Fruit fly (Drosophila melanogaster) whole organism, embryonic: ENCODE measurements around the gene CCT3.

ENCODE experiments used
- CG10979 ChIP-seq: fragments of 200-800 bp; sonication (Bioruptor generic); optimal IDR thresholded peaks from 2 replicates; lab custom pipeline; 2018; ENCODE audit warnings: missing biosample characterization, mild to moderate bottlenecking, missing genetic modification characterization, moderate library complexity
- CG14860 ChIP-seq: fragments of 200-800 bp; sonication (Bioruptor generic); IDR thresholded peaks from 3 replicates; pipeline ENCODE4 v1.3.6; 2022; ENCODE audit warnings: missing biosample characterization, missing genetic modification characterization; ENCODE audit not compliant: partially characterized antibody
- CG31365 ChIP-seq: fragments of 200-800 bp; sonication (Bioruptor generic); optimal IDR thresholded peaks from 2 replicates; lab custom pipeline; 2018; ENCODE audit warnings: missing biosample characterization, mild to moderate bottlenecking, missing genetic modification characterization
- CG4617 ChIP-seq: fragments of 200-800 bp; sonication (Bioruptor generic); optimal IDR thresholded peaks from 3 replicates; lab custom pipeline; 2016; ENCODE audit warnings: missing biosample characterization, missing genetic modification characterization, borderline replicate concordance
- CG8359 ChIP-seq: fragments of 200-800 bp; sonication (Bioruptor generic); optimal IDR thresholded peaks from 2 replicates; lab custom pipeline; 2017; ENCODE audit warnings: missing biosample characterization, mild to moderate bottlenecking, missing genetic modification characterization, borderline replicate concordance
- CG9437 ChIP-seq: fragments of 200-800 bp; sonication (Bioruptor generic); optimal IDR thresholded peaks from 2 replicates; lab custom pipeline; 2018; ENCODE audit warnings: missing biosample characterization, mild to moderate bottlenecking, missing genetic modification characterization
- Jarid2 ChIP-seq: fragments of 200-800 bp; sonication (Bioruptor generic); optimal IDR thresholded peaks from 3 replicates; lab custom pipeline; 2017; ENCODE audit warnings: mild to moderate bottlenecking, missing biosample characterization, missing genetic modification reagents, missing genetic modification characterization
- Myb ChIP-seq: fragments of 200-800 bp; sonication (Bioruptor generic); optimal IDR thresholded peaks from 2 replicates; lab custom pipeline; 2016; ENCODE audit warnings: missing biosample characterization, missing genetic modification characterization
- Optix ChIP-seq: fragments of 200-800 bp; sonication (Bioruptor generic); IDR thresholded peaks from 3 replicates; pipeline ENCODE4 v1.3.6; 2022; ENCODE audit warnings: missing biosample characterization, missing genetic modification characterization
- en ChIP-seq: fragments of 200-800 bp; sonication (Bioruptor generic); optimal IDR thresholded peaks from 2 replicates; lab custom pipeline; 2016; ENCODE audit warnings: missing biosample characterization, missing genetic modification characterization
- kah ChIP-seq: fragments of 200-800 bp; sonication (Bioruptor generic); optimal IDR thresholded peaks from 2 replicates; lab custom pipeline; 2018; ENCODE audit warnings: missing biosample characterization, mild to moderate bottlenecking, missing genetic modification characterization
- row ChIP-seq: fragments of 200-800 bp; sonication (Bioruptor generic); IDR thresholded peaks from 3 replicates; pipeline ENCODE4 v1.3.6; 2022; ENCODE audit warnings: missing biosample characterization, missing genetic modification characterization
- ttk ChIP-seq: fragments of 200-800 bp; sonication (Bioruptor generic); IDR thresholded peaks from 2 replicates; pipeline ENCODE4 v2.1.2; 2022; ENCODE audit warnings: missing biosample characterization, missing genetic modification characterization
- wdn ChIP-seq: fragments of 200-800 bp; sonication (Bioruptor generic); IDR thresholded peaks from 2 replicates; pipeline ENCODE4 v1.3.6; 2022; ENCODE audit warnings: missing biosample characterization, missing genetic modification characterization

DNA sequence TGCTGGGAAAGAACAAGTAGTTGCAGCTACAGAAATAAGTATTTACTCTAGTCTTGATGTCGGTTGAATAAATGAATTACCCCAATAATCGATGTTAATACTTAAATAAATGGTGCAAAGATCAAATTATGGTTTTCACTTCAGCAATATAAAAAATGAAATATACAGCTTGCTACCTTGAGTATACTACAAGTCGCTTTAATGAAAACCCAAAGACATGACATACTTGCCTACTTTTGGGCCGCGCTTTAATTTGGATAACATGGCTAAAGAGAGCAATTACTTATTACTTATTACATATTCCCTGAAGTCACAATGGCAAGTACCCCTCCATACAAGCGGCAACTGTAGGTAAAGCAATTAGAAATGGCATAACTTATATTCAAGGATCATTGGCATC lies 36.2 kb upstream of the CCT3 start:
- no peak for TF ChIP-seq CG10979 (tag; lab: Kevin White, UChicago)
- TF ChIP-seq wdn (GFP tag; lab: Robert Waterston, UW) = no peak
- no peak for TF ChIP-seq CG14860 (GFP tag; lab: Robert Waterston, UW)
- TF ChIP-seq ttk (GFP tag; lab: Robert Waterston, UW) = no peak
- no peak for TF ChIP-seq Myb
- no peak for TF ChIP-seq row
- no peak for TF ChIP-seq CG4617 (GFP tag; lab: Kevin White, UChicago)
- no peak for TF ChIP-seq Optix (GFP tag; lab: Robert Waterston, UW)
- no peak for TF ChIP-seq CG31365 (tag; lab: Kevin White, UChicago)
- TF ChIP-seq en = no peak
- no peak for TF ChIP-seq CG8359 (GFP tag; lab: Kevin White, UChicago)
- no peak for TF ChIP-seq Jarid2 (GFP tag; lab: Kevin White, UChicago)
- TF ChIP-seq CG9437 (GFP tag; lab: Kevin White, UChicago) = no peak
- no peak for TF ChIP-seq kah (GFP tag; lab: Kevin White, UChicago)
